Fruit fly (Drosophila melanogaster) whole organism, embryonic: Measurements from ENCODE around the gene CG7367.

Experiments used
- Abd-B ChIP-seq: fragments of 200-800 bp; sonication (Bioruptor generic); optimal IDR thresholded peaks from 2 replicates; lab custom pipeline; 2018; ENCODE audit warnings: missing biosample characterization, mild to moderate bottlenecking, missing genetic modification characterization, moderate library complexity
- BEAF-32 ChIP-seq: fragments of 200-800 bp; sonication (Bioruptor generic); optimal IDR thresholded peaks from 3 replicates; lab custom pipeline; 2017; ENCODE audit warnings: missing biosample characterization, missing genetic modification characterization, mild to moderate bottlenecking, moderate library complexity, missing genetic modification reagents
- CG1024 ChIP-seq: fragments of 200-800 bp; sonication (Bioruptor generic); IDR thresholded peaks from 2 replicates; pipeline ENCODE4 v1.3.6; 2022; ENCODE audit warnings: missing biosample characterization, missing genetic modification characterization
- CG11085 ChIP-seq: fragments of 200-800 bp; sonication (Bioruptor generic); IDR thresholded peaks from 2 replicates; pipeline ENCODE4 v1.3.6; 2022; ENCODE audit warnings: missing biosample characterization, missing genetic modification characterization
- CG11456 ChIP-seq: fragments of 200-800 bp; sonication (Bioruptor generic); IDR thresholded peaks from 3 replicates; pipeline ENCODE4 v1.3.6; 2022; ENCODE audit warnings: missing biosample characterization, missing genetic modification characterization
- CG12942 ChIP-seq: fragments of 200-800 bp; sonication (Bioruptor generic); optimal IDR thresholded peaks from 3 replicates; lab custom pipeline; 2016; ENCODE audit warnings: missing biosample characterization, missing genetic modification characterization
- CG13775 ChIP-seq: fragments of 200-800 bp; sonication (Bioruptor generic); optimal IDR thresholded peaks from 3 replicates; lab custom pipeline; 2017; ENCODE audit warnings: missing biosample characterization, mild to moderate bottlenecking, missing genetic modification characterization
- CG1602 ChIP-seq: fragments of 200-800 bp; sonication (Bioruptor generic); optimal IDR thresholded peaks from 3 replicates; lab custom pipeline; 2016; ENCODE audit warnings: missing biosample characterization, missing genetic modification characterization
- CG30020 ChIP-seq: fragments of 200-800 bp; optimal IDR thresholded peaks from 2 replicates; lab custom pipeline; 2019; ENCODE audit warnings: missing biosample characterization, mild to moderate bottlenecking, missing genetic modification characterization, moderate library complexity
- CG32767 ChIP-seq: fragments of 200-800 bp; sonication (Bioruptor generic); IDR thresholded peaks from 2 replicates; pipeline ENCODE4 v1.3.6; 2022; ENCODE audit warnings: missing biosample characterization, missing genetic modification characterization
- CG4424 ChIP-seq: fragments of 200-800 bp; sonication (Bioruptor generic); optimal IDR thresholded peaks from 3 replicates; lab custom pipeline; 2016; ENCODE audit warnings: missing biosample characterization, missing genetic modification characterization
- CG6254 ChIP-seq: fragments of 200-800 bp; sonication (Bioruptor generic); optimal IDR thresholded peaks from 3 replicates; lab custom pipeline; 2017; ENCODE audit warnings: mild to moderate bottlenecking, missing biosample characterization, missing genetic modification reagents, missing genetic modification characterization
- CG7786 ChIP-seq: fragments of 200-800 bp; sonication (Bioruptor generic); optimal IDR thresholded peaks from 2 replicates; lab custom pipeline; 2016; ENCODE audit warnings: missing biosample characterization, missing genetic modification characterization
- CG7839 ChIP-seq: fragments of 200-800 bp; sonication (Bioruptor generic); optimal IDR thresholded peaks from 3 replicates; lab custom pipeline; 2018; ENCODE audit warnings: missing biosample characterization, mild to moderate bottlenecking, missing genetic modification characterization, moderate library complexity
- CG7963 ChIP-seq: fragments of 200-800 bp; sonication (Bioruptor generic); IDR thresholded peaks from 3 replicates; pipeline ENCODE4 v1.3.6; 2022; ENCODE audit warnings: missing biosample characterization, missing genetic modification characterization; ENCODE audit not compliant: partially characterized antibody
- CG8290 ChIP-seq, 3 experiments: fragments of 200-800 bp; sonication (Bioruptor generic); optimal IDR thresholded peaks; 2 replicates each; lab custom pipeline; 2016 to 2019; ENCODE audit warnings: missing biosample characterization in 3 of 3, missing genetic modification characterization in 3 of 3, mild to moderate bottlenecking in 2 of 3, moderate library complexity in 1 of 3
- CG9609 ChIP-seq: fragments of 200-800 bp; sonication (Bioruptor generic); optimal IDR thresholded peaks from 3 replicates; lab custom pipeline; 2016; ENCODE audit warnings: missing biosample characterization, missing genetic modification characterization
- CkIIα-i1 ChIP-seq: fragments of 200-800 bp; sonication (Bioruptor generic); IDR thresholded peaks from 2 replicates; pipeline ENCODE4 v1.3.6; 2022; ENCODE audit warnings: missing biosample characterization, missing genetic modification characterization
- Dbx ChIP-seq: fragments of 200-800 bp; sonication (Bioruptor generic); IDR thresholded peaks from 3 replicates; pipeline ENCODE4 v1.3.6; 2022; ENCODE audit warnings: missing biosample characterization, missing genetic modification characterization
- Drgx ChIP-seq: fragments of 200-800 bp; sonication (Bioruptor generic); IDR thresholded peaks from 2 replicates; pipeline ENCODE4 v1.3.6; 2022; ENCODE audit warnings: missing biosample characterization, missing genetic modification characterization
- Fer3 ChIP-seq: fragments of 200-800 bp; sonication (Bioruptor generic); optimal IDR thresholded peaks from 2 replicates; lab custom pipeline; 2018; ENCODE audit warnings: missing biosample characterization, mild to moderate bottlenecking, missing genetic modification characterization, moderate library complexity
- Gsc ChIP-seq: fragments of 200-800 bp; sonication (Bioruptor generic); IDR thresholded peaks from 2 replicates; pipeline ENCODE4 v1.3.6; 2022; ENCODE audit warnings: missing biosample characterization, missing genetic modification characterization
- H2.0 ChIP-seq: fragments of 200-800 bp; sonication (Bioruptor generic); IDR thresholded peaks from 2 replicates; pipeline ENCODE4 v1.3.6; 2022; ENCODE audit warnings: missing biosample characterization, missing genetic modification characterization
- HHEX ChIP-seq: fragments of 200-800 bp; sonication (Bioruptor generic); optimal IDR thresholded peaks from 3 replicates; lab custom pipeline; 2017; ENCODE audit warnings: missing biosample characterization, mild to moderate bottlenecking, missing genetic modification characterization, missing genetic modification reagents
- HLHmδ ChIP-seq: fragments of 200-800 bp; sonication (Bioruptor generic); optimal IDR thresholded peaks from 2 replicates; lab custom pipeline; 2018; ENCODE audit warnings: missing biosample characterization, mild to moderate bottlenecking, missing genetic modification characterization, moderate library complexity
- Hr78 ChIP-seq, 2 experiments: fragments of 200-800 bp in 1 of 2; fragments of >200 bp in 1 of 2; sonication (Bioruptor generic) in 1 of 2; optimal IDR thresholded peaks; 2 replicates each; lab custom pipeline; 2017 to 2019; ENCODE audit warnings: missing biosample characterization in 2 of 2, missing genetic modification characterization in 2 of 2, mild to moderate bottlenecking in 1 of 2, moderate library complexity in 1 of 2
- MESR4 ChIP-seq: fragments of 200-800 bp; sonication (Bioruptor generic); optimal IDR thresholded peaks from 2 replicates; lab custom pipeline; 2018; ENCODE audit warnings: missing biosample characterization, mild to moderate bottlenecking, missing genetic modification characterization, moderate library complexity
- Optix ChIP-seq: fragments of 200-800 bp; sonication (Bioruptor generic); IDR thresholded peaks from 3 replicates; pipeline ENCODE4 v1.3.6; 2022; ENCODE audit warnings: missing biosample characterization, missing genetic modification characterization
- Rx ChIP-seq: fragments of 200-800 bp; sonication (Bioruptor generic); IDR thresholded peaks from 2 replicates; pipeline ENCODE4 v1.3.6; 2022; ENCODE audit warnings: missing biosample characterization, missing genetic modification characterization
- ara ChIP-seq: fragments of 200-800 bp; sonication (Bioruptor generic); IDR thresholded peaks from 2 replicates; pipeline ENCODE4 v1.3.6; 2022; ENCODE audit warnings: missing biosample characterization, missing genetic modification characterization
- cato ChIP-seq: fragments of 200-800 bp; sonication (Bioruptor generic); optimal IDR thresholded peaks from 2 replicates; lab custom pipeline; 2016; ENCODE audit warnings: missing biosample characterization, missing genetic modification characterization, borderline replicate concordance
- chif ChIP-seq, 2 experiments: fragments of 200-800 bp; sonication (Bioruptor generic); optimal IDR thresholded peaks; 3 replicates each; lab custom pipeline; 2016; ENCODE audit warnings: missing biosample characterization in 2 of 2, missing genetic modification characterization in 2 of 2
- crc ChIP-seq: fragments of 200-800 bp; sonication (Bioruptor generic); optimal IDR thresholded peaks from 2 replicates; lab custom pipeline; 2016; ENCODE audit warnings: missing biosample characterization, missing genetic modification characterization
- fd64A ChIP-seq: fragments of 200-800 bp; sonication (Bioruptor generic); optimal IDR thresholded peaks from 3 replicates; lab custom pipeline; 2018; ENCODE audit warnings: missing biosample characterization, mild to moderate bottlenecking, missing genetic modification characterization
- grn ChIP-seq: fragments of 200-800 bp; sonication (Bioruptor generic); optimal IDR thresholded peaks from 3 replicates; lab custom pipeline; 2017; ENCODE audit warnings: missing biosample characterization, missing genetic modification characterization
- gsb-n ChIP-seq: fragments of 200-800 bp; sonication (Bioruptor generic); optimal IDR thresholded peaks from 3 replicates; lab custom pipeline; 2018; ENCODE audit warnings: missing biosample characterization, mild to moderate bottlenecking, missing genetic modification characterization
- gt ChIP-seq: fragments of 200-800 bp; sonication (Bioruptor generic); IDR thresholded peaks from 2 replicates; pipeline ENCODE4 v1.3.6; 2022; ENCODE audit warnings: missing biosample characterization, missing genetic modification characterization
- hb ChIP-seq: fragments of 200-800 bp; sonication (Bioruptor generic); IDR thresholded peaks from 3 replicates; pipeline ENCODE4 v1.3.6; 2022; ENCODE audit warnings: missing biosample characterization, missing genetic modification characterization; ENCODE audit not compliant: partially characterized antibody
- her ChIP-seq: fragments of 200-800 bp; sonication (Bioruptor generic); optimal IDR thresholded peaks from 2 replicates; lab custom pipeline; 2016; ENCODE audit warnings: missing biosample characterization, missing genetic modification characterization
- nerfin-1 ChIP-seq: fragments of 200-800 bp; sonication (Bioruptor generic); optimal IDR thresholded peaks from 3 replicates; lab custom pipeline; 2019; ENCODE audit warnings: missing biosample characterization, mild to moderate bottlenecking, missing genetic modification characterization, moderate library complexity
- otp ChIP-seq: fragments of 200-800 bp; sonication (Bioruptor generic); IDR thresholded peaks from 3 replicates; pipeline ENCODE4, ENCODE4 v1.3.6; 2022; ENCODE audit warnings: missing biosample characterization, missing genetic modification characterization
- p53 ChIP-seq: fragments of 200-800 bp; sonication (Bioruptor generic); optimal IDR thresholded peaks from 2 replicates; lab custom pipeline; 2016; ENCODE audit warnings: missing biosample characterization, missing genetic modification characterization
- pzg ChIP-seq: fragments of 200-800 bp; sonication (Bioruptor generic); optimal IDR thresholded peaks from 3 replicates; lab custom pipeline; 2018; ENCODE audit warnings: missing biosample characterization, mild to moderate bottlenecking, missing genetic modification characterization, moderate library complexity
- sens ChIP-seq: fragments of 200-800 bp; sonication (Bioruptor generic); peaks from one replicate; lab custom pipeline; 2016; ENCODE audit warnings: missing biosample characterization, missing genetic modification characterization
- slbo ChIP-seq: fragments of 200-800 bp; sonication (Bioruptor generic); IDR thresholded peaks from 2 replicates; pipeline ENCODE4 v1.3.6; 2022; ENCODE audit warnings: missing biosample characterization, missing genetic modification characterization
- tna ChIP-seq: fragments of 200-800 bp; sonication (Bioruptor generic); IDR thresholded peaks from 2 replicates; pipeline ENCODE4 v1.3.6; 2022; ENCODE audit warnings: missing biosample characterization, missing genetic modification characterization; ENCODE audit not compliant: partially characterized antibody
- tx ChIP-seq: fragments of 200-800 bp; sonication (Bioruptor generic); optimal IDR thresholded peaks from 2 replicates; lab custom pipeline; 2016; ENCODE audit warnings: missing biosample characterization, missing genetic modification characterization
- unpg ChIP-seq: fragments of 200-800 bp; sonication (Bioruptor generic); optimal IDR thresholded peaks from 3 replicates; lab custom pipeline; 2018; ENCODE audit warnings: missing biosample characterization, mild to moderate bottlenecking, missing genetic modification characterization, moderate library complexity
- wor ChIP-seq: fragments of 200-800 bp; sonication (Bioruptor generic); IDR thresholded peaks from 2 replicates; pipeline ENCODE4 v1.3.6; 2022; ENCODE audit warnings: missing biosample characterization, missing genetic modification characterization

Gene CG7367

DNA sequence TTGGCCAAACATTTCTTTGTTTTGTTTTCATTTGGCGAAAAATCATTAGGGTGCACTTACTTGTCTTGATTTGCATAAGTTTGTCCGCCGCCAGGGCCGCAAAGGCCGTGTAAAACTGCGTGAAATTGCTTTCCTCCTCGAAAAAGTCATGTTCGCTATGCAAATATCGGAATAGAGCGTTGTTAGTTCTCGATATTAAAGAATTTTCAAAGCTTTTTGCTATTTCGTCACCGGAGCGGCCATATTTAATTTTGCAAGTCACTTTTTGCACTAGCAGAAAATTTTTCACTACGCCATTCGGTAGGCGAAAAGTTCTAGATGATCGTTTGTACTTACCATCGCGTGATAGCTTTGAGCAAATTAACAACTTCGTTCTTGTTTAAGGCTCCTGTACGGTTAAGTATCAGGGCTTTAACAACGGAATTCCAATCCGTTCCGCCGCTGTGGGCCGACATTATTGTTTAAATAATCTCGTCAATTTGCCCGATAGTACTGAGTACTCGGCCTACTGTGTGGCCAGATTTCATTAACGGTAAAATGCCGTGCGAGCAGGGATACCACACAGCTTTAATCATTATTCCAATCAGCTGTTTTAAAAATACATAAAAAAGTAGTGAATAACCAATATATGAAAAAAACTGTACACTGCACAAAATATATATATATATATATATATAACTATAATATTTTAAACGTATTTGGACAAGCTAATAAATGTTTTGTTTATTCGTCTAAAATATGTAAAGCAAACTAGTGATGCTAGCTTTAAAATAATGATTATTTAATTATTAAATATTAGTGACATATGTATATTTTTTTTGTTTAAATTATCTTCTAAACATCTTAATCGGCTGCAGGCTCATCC is 31.8 kb upstream of the CG7367 start, which contains the start of gene poe (continued):
- TF ChIP-seq Gsc (GFP tag; lab: Robert Waterston, UW): no peak
- TF ChIP-seq BEAF-32 (GFP tag; lab: Kevin White, UChicago): peak; percentile 33
- no peak for TF ChIP-seq unpg
- no peak for TF ChIP-seq CG7963 (GFP tag; lab: Robert Waterston, UW)
- TF ChIP-seq Abd-B (GFP tag; lab: Kevin White, UChicago): peak; percentile 84
- peak; percentile 59 for TF ChIP-seq slbo (GFP tag; lab: Robert Waterston, UW)
- TF ChIP-seq pzg (GFP tag; lab: Kevin White, UChicago): peak; percentile 82
- no peak for TF ChIP-seq CG9609 (GFP tag; lab: Kevin White, UChicago)
- TF ChIP-seq tna (GFP tag; lab: Robert Waterston, UW): no peak
- TF ChIP-seq cato (GFP tag; lab: Kevin White, UChicago): no peak
- TF ChIP-seq Dbx: no peak
- TF ChIP-seq Fer3: no peak
- TF ChIP-seq gt: no peak
- no peak for TF ChIP-seq CG12942
- no peak for TF ChIP-seq Optix (GFP tag; lab: Robert Waterston, UW)
- no peak for TF ChIP-seq otp (GFP tag; lab: Robert Waterston, UW)
- no peak for TF ChIP-seq crc (GFP tag; lab: Kevin White, UChicago)
- TF ChIP-seq CG30020 (tag; lab: Kevin White, UChicago): peak; percentile 31
- no peak for TF ChIP-seq HLHmδ
- peak; percentile 38 for TF ChIP-seq CG1602 (GFP tag; lab: Kevin White, UChicago)
- no peak for TF ChIP-seq fd64A (GFP tag; lab: Kevin White, UChicago)
- no peak for TF ChIP-seq grn
- TF ChIP-seq CG13775 (GFP tag; lab: Kevin White, UChicago): peak; percentile 28
- peak; percentile 80 for TF ChIP-seq MESR4 (GFP tag; lab: Kevin White, UChicago)
- no peak for TF ChIP-seq CG7839 (tag; lab: Kevin White, UChicago)
- TF ChIP-seq CG4424 (GFP tag; lab: Kevin White, UChicago): peak; percentile 44
- no peak for TF ChIP-seq CG7786 (GFP tag; lab: Kevin White, UChicago)
- TF ChIP-seq tx: no peak
- 0 out of 3 replicates have a peak, but pooled peaks have one; percentile 33 for TF ChIP-seq CG11456 (GFP tag; lab: Robert Waterston, UW)
- TF ChIP-seq ara: peak; percentile 61
- TF ChIP-seq Hr78 (GFP tag; optimal IDR thresholded peaks at IDR 0.05; lab: Kevin White, UChicago): no peak
- TF ChIP-seq nerfin-1 (tag; lab: Kevin White, UChicago): no peak
- TF ChIP-seq gsb-n (tag; lab: Kevin White, UChicago): no peak
- no peak for TF ChIP-seq her
- no peak for TF ChIP-seq CG8290 (GFP tag; optimal IDR thresholded peaks at IDR 0.05; lab: Kevin White, UChicago)
- TF ChIP-seq CG8290 (tag; optimal IDR thresholded peaks at IDR 0.05; lab: Kevin White, UChicago): no peak
- TF ChIP-seq Drgx (GFP tag; lab: Robert Waterston, UW): peak; percentile 64
- no peak for TF ChIP-seq wor (GFP tag; lab: Robert Waterston, UW)
- TF ChIP-seq CG6254 (GFP tag; lab: Kevin White, UChicago): no peak
- no peak for TF ChIP-seq HHEX (GFP tag; lab: Kevin White, UChicago)
- 0 out of 2 replicates have a peak, but pooled peaks have one; percentile 31 for TF ChIP-seq CG32767
- TF ChIP-seq hb: no peak
- TF ChIP-seq chif (GFP tag; optimal IDR thresholded peaks at IDR 0.05; lab: Kevin White, UChicago): no peak
- peak; percentile 49; the same call in 1 of the 2 replicates for TF ChIP-seq CG11085 (GFP tag; lab: Robert Waterston, UW)
- no peak for TF ChIP-seq CkIIα-i1 (GFP tag; lab: Robert Waterston, UW)
- no peak for TF ChIP-seq p53 (GFP tag; lab: Kevin White, UChicago)
- no peak for TF ChIP-seq H2.0
- TF ChIP-seq CG1024 (GFP tag; lab: Robert Waterston, UW): no peak
- no peak for TF ChIP-seq Rx (GFP tag; lab: Robert Waterston, UW)
- no peak for TF ChIP-seq sens (GFP tag; lab: Kevin White, UChicago)
